Worm (Caenorhabditis elegans): Measurements from ENCODE around the gene wdr-5.1.
A peak's percentile ranks its signal among the peaks of the same experiment; 100 is the strongest.

DNA sequence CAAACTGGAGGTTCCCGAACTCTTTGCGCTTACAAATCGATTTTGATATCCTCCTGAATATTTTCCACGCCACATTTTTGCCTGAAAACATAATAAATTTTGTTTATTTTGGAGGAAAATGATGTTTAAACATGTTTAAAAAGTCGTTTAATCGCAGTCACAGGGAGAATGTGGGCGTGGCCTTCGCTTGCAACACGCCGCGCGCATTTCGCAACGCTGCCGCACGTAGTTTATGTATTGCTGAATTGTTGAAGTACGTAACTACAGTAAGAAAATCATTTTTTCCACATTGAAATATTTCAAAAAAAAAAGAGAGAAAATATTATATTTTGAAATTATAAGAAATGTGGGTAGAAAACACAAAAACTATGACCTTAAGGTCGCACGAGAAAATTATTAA is 40.9 kb upstream of the wdr-5.1 start, which contains the start of gene C46F11.4:
- TF ChIP-seq ama-1 (optimal IDR thresholded peaks at IDR 0.05) (no peak), ama-1 (GFP tag; optimal IDR thresholded peaks at IDR 0.05) (no peak), mxl-1 (tag; optimal IDR thresholded peaks at IDR 0.05) (no peak), dpff-1 (tag; optimal IDR thresholded peaks at IDR 0.05) (no peak), T07F8.4 (tag; optimal IDR thresholded peaks at IDR 0.05) (no peak), F49E8.2 (tag; optimal IDR thresholded peaks at IDR 0.05; ENCODE audit: insufficient read depth) (peak; percentile 32), zim-3 (tag; optimal IDR thresholded peaks at IDR 0.05) (no peak), ekl-4 (GFP tag; IDR thresholded peaks at IDR 0.05) (no peak), B0336.3 (GFP tag; IDR thresholded peaks at IDR 0.05) (no peak), F39B2.1 (GFP tag; IDR thresholded peaks at IDR 0.05) (no peak), dpl-1 (GFP tag; optimal IDR thresholded peaks at IDR 0.05) (no peak)

Measured in whole organism, young adult.